Fruit fly (Drosophila melanogaster) whole organism, embryonic: ENCODE data around the gene klar.

Experiments used
- Asciz ChIP-seq: fragments of 200-800 bp; sonication (Bioruptor generic); optimal IDR thresholded peaks from 2 replicates; lab custom pipeline; 2017; ENCODE audit warnings: missing biosample characterization, mild to moderate bottlenecking, missing genetic modification characterization, missing genetic modification reagents
- B-H2 ChIP-seq: fragments of 200-800 bp; sonication (Bioruptor generic); optimal IDR thresholded peaks from 2 replicates; lab custom pipeline; 2018; ENCODE audit warnings: missing biosample characterization, mild to moderate bottlenecking, missing genetic modification characterization
- CG10543 ChIP-seq: fragments of 200-800 bp; sonication (Bioruptor generic); optimal IDR thresholded peaks from 3 replicates; lab custom pipeline; 2017; ENCODE audit warnings: missing biosample characterization, mild to moderate bottlenecking, missing genetic modification characterization, moderate library complexity
- CG12071 ChIP-seq: fragments of 200-800 bp; sonication (Bioruptor generic); optimal IDR thresholded peaks from 3 replicates; lab custom pipeline; 2018; ENCODE audit warnings: missing biosample characterization, mild to moderate bottlenecking, missing genetic modification characterization
- CG13775 ChIP-seq: fragments of 200-800 bp; sonication (Bioruptor generic); optimal IDR thresholded peaks from 3 replicates; lab custom pipeline; 2017; ENCODE audit warnings: missing biosample characterization, mild to moderate bottlenecking, missing genetic modification characterization
- CG14710 ChIP-seq: fragments of 200-800 bp; sonication (Bioruptor generic); optimal IDR thresholded peaks from 3 replicates; lab custom pipeline; 2019; ENCODE audit warnings: missing biosample characterization, mild to moderate bottlenecking, missing genetic modification characterization, moderate library complexity
- CG15011 ChIP-seq: fragments of 200-800 bp; sonication (Bioruptor generic); optimal IDR thresholded peaks from 3 replicates; lab custom pipeline; 2018; ENCODE audit warnings: missing biosample characterization, mild to moderate bottlenecking, missing genetic modification characterization
- CG17186 ChIP-seq: fragments of 200-800 bp; sonication (Bioruptor generic); optimal IDR thresholded peaks from 3 replicates; lab custom pipeline; 2017; ENCODE audit warnings: missing biosample characterization, missing genetic modification reagents, missing genetic modification characterization
- CG17385 ChIP-seq: fragments of 200-800 bp; sonication (Bioruptor generic); optimal IDR thresholded peaks from 3 replicates; lab custom pipeline; 2018; ENCODE audit warnings: missing biosample characterization, mild to moderate bottlenecking, missing genetic modification characterization
- CG18599 ChIP-seq: fragments of 200-800 bp; sonication (Bioruptor generic); optimal IDR thresholded peaks from 3 replicates; lab custom pipeline; 2017; ENCODE audit warnings: missing biosample characterization, missing genetic modification characterization, mild to moderate bottlenecking, moderate library complexity, missing genetic modification reagents
- CG30403 ChIP-seq: fragments of 200-800 bp; sonication (Bioruptor generic); optimal IDR thresholded peaks from 3 replicates; lab custom pipeline; 2016; ENCODE audit warnings: missing biosample characterization, missing genetic modification characterization
- CG31441 ChIP-seq: fragments of 200-800 bp; sonication (Bioruptor generic); IDR thresholded peaks from 2 replicates; pipeline ENCODE4 v1.3.6; 2022; ENCODE audit warnings: missing biosample characterization, missing genetic modification characterization
- CG3726 ChIP-seq: fragments of 200-800 bp; sonication (Bioruptor generic); IDR thresholded peaks from 3 replicates; pipeline ENCODE4, ENCODE4 v1.3.6; 2022; ENCODE audit warnings: missing biosample characterization, missing genetic modification characterization
- CG5180 ChIP-seq: fragments of 200-800 bp; sonication (Bioruptor generic); optimal IDR thresholded peaks from 3 replicates; lab custom pipeline; 2017; ENCODE audit warnings: missing biosample characterization, missing genetic modification characterization, mild to moderate bottlenecking, moderate library complexity, missing genetic modification reagents
- CG8281 ChIP-seq: fragments of 200-800 bp; sonication (Bioruptor generic); optimal IDR thresholded peaks from 2 replicates; lab custom pipeline; 2018; ENCODE audit warnings: missing biosample characterization, mild to moderate bottlenecking, missing genetic modification characterization, moderate library complexity
- CG8765 ChIP-seq: fragments of 200-800 bp; sonication (Bioruptor generic); IDR thresholded peaks from 2 replicates; pipeline ENCODE4 v1.3.6; 2022; ENCODE audit warnings: missing biosample characterization, missing genetic modification characterization
- CG8944 ChIP-seq: fragments of 200-800 bp; sonication (Bioruptor generic); optimal IDR thresholded peaks from 3 replicates; lab custom pipeline; 2016; ENCODE audit warnings: missing biosample characterization, missing genetic modification characterization
- CkIIα-i1 ChIP-seq: fragments of 200-800 bp; sonication (Bioruptor generic); IDR thresholded peaks from 2 replicates; pipeline ENCODE4 v1.3.6; 2022; ENCODE audit warnings: missing biosample characterization, missing genetic modification characterization
- D ChIP-seq, 2 experiments: fragments of 200-800 bp in 1 of 2; fragments of >200 bp in 1 of 2; sonication (Bioruptor generic) in 1 of 2; optimal IDR thresholded peaks; 2 replicates in 1 of 2; 3 replicates in 1 of 2; lab custom pipeline; 2017; ENCODE audit warnings: mild to moderate bottlenecking in 1 of 2, missing biosample characterization in 1 of 2, missing genetic modification characterization in 1 of 2, missing genetic modification reagents in 1 of 2
- Dbx ChIP-seq: fragments of 200-800 bp; sonication (Bioruptor generic); IDR thresholded peaks from 3 replicates; pipeline ENCODE4 v1.3.6; 2022; ENCODE audit warnings: missing biosample characterization, missing genetic modification characterization
- Dek ChIP-seq: fragments of 200-800 bp; sonication (Bioruptor generic); optimal IDR thresholded peaks from 3 replicates; lab custom pipeline; 2019; ENCODE audit warnings: missing biosample characterization, mild to moderate bottlenecking, missing genetic modification characterization, moderate library complexity
- Eip74EF ChIP-seq, 2 experiments: fragments of 200-800 bp in 1 of 2; fragments of >200 bp in 1 of 2; sonication (Bioruptor generic) in 1 of 2; optimal IDR thresholded peaks; 2 replicates each; lab custom pipeline; 2017 to 2019; ENCODE audit warnings: missing biosample characterization in 2 of 2, missing genetic modification characterization in 2 of 2, mild to moderate bottlenecking in 1 of 2, moderate library complexity in 1 of 2
- Fer2 ChIP-seq: fragments of 200-800 bp; sonication (Bioruptor generic); optimal IDR thresholded peaks from 2 replicates; lab custom pipeline; 2018; ENCODE audit warnings: missing biosample characterization, mild to moderate bottlenecking, missing genetic modification characterization, moderate library complexity
- Hr39 ChIP-seq: fragments of >200 bp; optimal IDR thresholded peaks from 2 replicates; lab custom pipeline; 2017
- Jarid2 ChIP-seq: fragments of 200-800 bp; sonication (Bioruptor generic); optimal IDR thresholded peaks from 3 replicates; lab custom pipeline; 2017; ENCODE audit warnings: mild to moderate bottlenecking, missing biosample characterization, missing genetic modification reagents, missing genetic modification characterization
- Kr ChIP-seq: fragments of 200-800 bp; sonication (Bioruptor generic); optimal IDR thresholded peaks from 2 replicates; lab custom pipeline; 2017; ENCODE audit warnings: missing biosample characterization, mild to moderate bottlenecking, missing genetic modification characterization
- Mrtf ChIP-seq: fragments of 200-800 bp; sonication (Bioruptor generic); IDR thresholded peaks from 3 replicates; pipeline ENCODE4 v1.3.6; 2022; ENCODE audit warnings: missing biosample characterization, missing genetic modification characterization
- NFAT ChIP-seq: fragments of 200-800 bp; sonication (Bioruptor generic); IDR thresholded peaks from 2 replicates; pipeline ENCODE4 v1.3.6; 2022; ENCODE audit warnings: missing biosample characterization, missing genetic modification characterization
- Opbp ChIP-seq: fragments of 200-800 bp; sonication (Bioruptor generic); IDR thresholded peaks from 3 replicates; pipeline ENCODE4 v1.3.6; 2022; ENCODE audit warnings: missing biosample characterization, missing genetic modification characterization; ENCODE audit not compliant: partially characterized antibody
- Ptx1 ChIP-seq: fragments of 200-800 bp; sonication (Bioruptor generic); IDR thresholded peaks from 2 replicates; pipeline ENCODE4 v1.3.6; 2022; ENCODE audit warnings: missing biosample characterization, missing genetic modification characterization
- TFAM ChIP-seq: fragments of 200-800 bp; sonication (Bioruptor generic); optimal IDR thresholded peaks from 2 replicates; lab custom pipeline; 2017; ENCODE audit warnings: missing biosample characterization, missing genetic modification characterization, inconsistent platforms
- bbx ChIP-seq: fragments of 200-800 bp; sonication (Bioruptor generic); IDR thresholded peaks from 2 replicates; pipeline ENCODE4 v1.3.6; 2022; ENCODE audit warnings: missing biosample characterization, missing genetic modification characterization; ENCODE audit not compliant: partially characterized antibody
- cato ChIP-seq: fragments of 200-800 bp; sonication (Bioruptor generic); optimal IDR thresholded peaks from 2 replicates; lab custom pipeline; 2016; ENCODE audit warnings: missing biosample characterization, missing genetic modification characterization, borderline replicate concordance
- crp ChIP-seq, 2 experiments: fragments of 200-800 bp; sonication (Bioruptor generic); optimal IDR thresholded peaks; 2 replicates in 1 of 2; 3 replicates in 1 of 2; lab custom pipeline; 2017; ENCODE audit warnings: missing biosample characterization in 2 of 2, missing genetic modification characterization in 2 of 2, mild to moderate bottlenecking in 1 of 2, moderate library complexity in 1 of 2
- dati ChIP-seq: fragments of 200-800 bp; sonication (Bioruptor generic); IDR thresholded peaks from 2 replicates; pipeline ENCODE4 v1.3.6; 2022; ENCODE audit warnings: missing biosample characterization, missing genetic modification characterization
- eve ChIP-seq, 2 experiments: fragments of >200 bp; optimal IDR thresholded peaks; 2 replicates each; lab custom pipeline; 2017; ENCODE audit warnings: missing biosample characterization in 2 of 2, missing genetic modification characterization in 2 of 2
- fru ChIP-seq: fragments of >200 bp; optimal IDR thresholded peaks from 2 replicates; lab custom pipeline; 2017
- gce ChIP-seq: fragments of 200-800 bp; sonication (Bioruptor generic); IDR thresholded peaks from 3 replicates; pipeline ENCODE4 v1.3.6; 2022; ENCODE audit warnings: missing biosample characterization, missing genetic modification characterization
- gsb-n ChIP-seq: fragments of 200-800 bp; sonication (Bioruptor generic); optimal IDR thresholded peaks from 3 replicates; lab custom pipeline; 2018; ENCODE audit warnings: missing biosample characterization, mild to moderate bottlenecking, missing genetic modification characterization
- ind ChIP-seq: fragments of 200-800 bp; sonication (Bioruptor generic); optimal IDR thresholded peaks from 3 replicates; lab custom pipeline; 2016; ENCODE audit warnings: missing biosample characterization, missing genetic modification characterization
- lbe ChIP-seq: fragments of 200-800 bp; sonication (Bioruptor generic); optimal IDR thresholded peaks from 2 replicates; lab custom pipeline; 2016; ENCODE audit warnings: missing biosample characterization, mild to moderate bottlenecking, missing genetic modification characterization
- lmd ChIP-seq: fragments of 200-800 bp; sonication (Bioruptor generic); IDR thresholded peaks from 2 replicates; pipeline ENCODE4 v1.3.6; 2022; ENCODE audit warnings: missing biosample characterization, missing genetic modification characterization
- pros ChIP-seq: fragments of 200-800 bp; sonication (Bioruptor generic); optimal IDR thresholded peaks from 3 replicates; lab custom pipeline; 2019; ENCODE audit warnings: missing biosample characterization, mild to moderate bottlenecking, missing genetic modification characterization, moderate library complexity
- pzg ChIP-seq: fragments of 200-800 bp; sonication (Bioruptor generic); optimal IDR thresholded peaks from 3 replicates; lab custom pipeline; 2018; ENCODE audit warnings: missing biosample characterization, mild to moderate bottlenecking, missing genetic modification characterization, moderate library complexity
- rib ChIP-seq: fragments of 200-800 bp; sonication (Bioruptor generic); IDR thresholded peaks from 2 replicates; pipeline ENCODE4 v1.3.6; 2022; ENCODE audit warnings: missing biosample characterization, missing genetic modification characterization
- seq ChIP-seq: fragments of 200-800 bp; sonication (Bioruptor generic); IDR thresholded peaks from 2 replicates; pipeline ENCODE4 v1.3.6; 2022; ENCODE audit warnings: missing biosample characterization, missing genetic modification characterization
- tin ChIP-seq: fragments of 200-800 bp; sonication (Bioruptor generic); optimal IDR thresholded peaks from 3 replicates; lab custom pipeline; 2016; ENCODE audit warnings: missing biosample characterization, missing genetic modification characterization
- vfl ChIP-seq: fragments of 200-800 bp; sonication (Bioruptor generic); optimal IDR thresholded peaks from 2 replicates; lab custom pipeline; 2016; ENCODE audit warnings: missing biosample characterization, missing genetic modification characterization
- wdn ChIP-seq: fragments of 200-800 bp; sonication (Bioruptor generic); IDR thresholded peaks from 2 replicates; pipeline ENCODE4 v1.3.6; 2022; ENCODE audit warnings: missing biosample characterization, missing genetic modification characterization

klar gene

dm6 chr3L:540432-540973, at the start of gene klar, which contains the start of gene BORCS6 (continued):
- TF ChIP-seq Ptx1 (GFP tag; lab: Robert Waterston, UW) (peak; percentile 36; the same call in 1 of the 2 replicates), CG30403 (peak; percentile 74), cato (no peak), Kr (no peak), CG3726 (GFP tag; lab: Robert Waterston, UW) (no peak), ind (GFP tag; lab: Kevin White, UChicago) (peak; percentile 67), B-H2 (GFP tag; lab: Kevin White, UChicago) (peak; percentile 40), CG18599 (GFP tag; lab: Kevin White, UChicago) (peak; percentile 68), eve (GFP tag; optimal IDR thresholded peaks at IDR 0.05; lab: Kevin White, UChicago) (peak in 1 of 2 experiments; percentile 74), CG5180 (no peak), CG14710 (tag; lab: Kevin White, UChicago) (peak; percentile 85), TFAM (GFP tag; lab: Kevin White, UChicago) (no peak), Fer2 (tag; lab: Kevin White, UChicago) (peak; percentile 2), Hr39 (lab: Kevin White, UChicago) (no peak), D (optimal IDR thresholded peaks at IDR 0.05; lab: Kevin White, UChicago) (peak; percentile 85), D (GFP tag; optimal IDR thresholded peaks at IDR 0.05; lab: Kevin White, UChicago) (no peak), lbe (peak; percentile 28), CkIIα-i1 (GFP tag; lab: Robert Waterston, UW) (no peak), dati (no peak), Dbx (GFP tag; lab: Robert Waterston, UW) (peak; percentile 68), Eip74EF (GFP tag; optimal IDR thresholded peaks at IDR 0.05; lab: Kevin White, UChicago) (no peak), CG13775 (GFP tag; lab: Kevin White, UChicago) (peak; percentile 61), CG10543 (GFP tag; lab: Kevin White, UChicago) (peak; percentile 69), vfl (GFP tag; lab: Kevin White, UChicago) (peak; percentile 66), CG31441 (GFP tag; lab: Robert Waterston, UW) (peak; percentile 45), Mrtf (GFP tag; lab: Robert Waterston, UW) (no peak), lmd (GFP tag; lab: Robert Waterston, UW) (no peak; the same call in 1 of the 2 replicates), CG8944 (peak; percentile 46), CG8281 (no peak), wdn (GFP tag; lab: Robert Waterston, UW) (no peak), fru (lab: Kevin White, UChicago) (no peak), pzg (peak; percentile 98), gsb-n (tag; lab: Kevin White, UChicago) (peak; percentile 25), Jarid2 (GFP tag; lab: Kevin White, UChicago) (peak; percentile 94), CG8765 (GFP tag; lab: Robert Waterston, UW) (no peak), CG15011 (GFP tag; lab: Kevin White, UChicago) (no peak), Asciz (no peak), rib (GFP tag; lab: Robert Waterston, UW) (0 out of 2 replicates have a peak, but pooled peaks have one; percentile 26), pros (GFP tag; lab: Kevin White, UChicago) (no peak), Opbp (GFP tag; lab: Robert Waterston, UW) (peak; percentile 95), tin (peak; percentile 59), bbx (GFP tag; lab: Robert Waterston, UW) (peak; percentile 97), crp (GFP tag; optimal IDR thresholded peaks at IDR 0.05; lab: Kevin White, UChicago) (no peak), Dek (tag; lab: Kevin White, UChicago) (peak; percentile 35), CG17186 (GFP tag; lab: Kevin White, UChicago) (peak; percentile 91), CG17385 (GFP tag; lab: Kevin White, UChicago) (peak; percentile 57), seq (GFP tag; lab: Robert Waterston, UW) (peak; percentile 51; the same call in 1 of the 2 replicates), gce (GFP tag; lab: Robert Waterston, UW) (no peak), NFAT (GFP tag; lab: Robert Waterston, UW) (peak; percentile 19), CG12071 (peak; percentile 42)
